Fruit fly (Drosophila melanogaster) whole organism, wandering third instar larva: Measurements from ENCODE around the gene CG31793.

Experiments used
- Abd-B ChIP-seq: fragments of >200 bp; optimal IDR thresholded peaks from 2 replicates; lab custom pipeline; 2017; ENCODE audit warnings: missing biosample characterization, missing genetic modification characterization
- CG32264 ChIP-seq: fragments of 200-800 bp; sonication (Bioruptor generic); optimal IDR thresholded peaks from 2 replicates; lab custom pipeline; 2016; ENCODE audit warnings: missing biosample characterization, missing genetic modification characterization
- CG9705 ChIP-seq: fragments of 200-800 bp; sonication (Bioruptor generic); optimal IDR thresholded peaks from 2 replicates; lab custom pipeline; 2018; ENCODE audit warnings: missing biosample characterization, mild to moderate bottlenecking, missing genetic modification characterization
- CrebA ChIP-seq: fragments of 200-800 bp; sonication (Bioruptor generic); optimal IDR thresholded peaks from 2 replicates; lab custom pipeline; 2016; ENCODE audit warnings: missing biosample characterization, mild to moderate bottlenecking, missing genetic modification characterization, borderline replicate concordance
- Dfd ChIP-seq: fragments of >200 bp; optimal IDR thresholded peaks from 2 replicates; lab custom pipeline; 2017; ENCODE audit warnings: missing biosample characterization, missing genetic modification characterization
- Dif ChIP-seq: fragments of 200-275, 200-300 bp; sonication (Bioruptor generic); optimal IDR thresholded peaks from 2 replicates; lab custom pipeline; 2018; ENCODE audit warnings: missing biosample characterization, missing genetic modification characterization; ENCODE audit not compliant: partially characterized antibody
- GATAd ChIP-seq: sonication (Bioruptor generic); optimal IDR thresholded peaks from 2 replicates; lab custom pipeline; 2016; ENCODE audit warnings: missing biosample characterization, missing genetic modification characterization
- HLH106 ChIP-seq: fragments of 200-800 bp; optimal IDR thresholded peaks from 3 replicates; lab custom pipeline; 2019; ENCODE audit warnings: missing biosample characterization, mild to moderate bottlenecking, missing genetic modification characterization, moderate library complexity
- Hnf4 ChIP-seq: fragments of 200-800 bp; sonication (Bioruptor generic); optimal IDR thresholded peaks from 2 replicates; lab custom pipeline; 2016; ENCODE audit warnings: missing biosample characterization, mild to moderate bottlenecking, missing genetic modification characterization
- Hr78 ChIP-seq: fragments of >200 bp; optimal IDR thresholded peaks from 2 replicates; lab custom pipeline; 2017; ENCODE audit warnings: missing biosample characterization, missing genetic modification characterization
- Hr83 ChIP-seq: fragments of 200-300 bp; sonication (Bioruptor generic); optimal IDR thresholded peaks from 2 replicates; lab custom pipeline; 2016; ENCODE audit warnings: missing biosample characterization, mild to moderate bottlenecking, missing genetic modification characterization, moderate library complexity; ENCODE audit not compliant: poor library complexity, severe bottlenecking
- Jra ChIP-seq: sonication (Bioruptor generic); optimal IDR thresholded peaks from 2 replicates; lab custom pipeline; 2016; ENCODE audit warnings: missing biosample characterization, missing genetic modification characterization
- Mio ChIP-seq: sonication (Bioruptor generic); optimal IDR thresholded peaks from 2 replicates; lab custom pipeline; 2016; ENCODE audit warnings: missing biosample characterization, missing genetic modification characterization
- Myc ChIP-seq: fragments of >200 bp; optimal IDR thresholded peaks from 2 replicates; lab custom pipeline; 2017
- N ChIP-seq: fragments of >200 bp; optimal IDR thresholded peaks from 2 replicates; lab custom pipeline; 2018; ENCODE audit warnings: missing biosample characterization, missing external identifiers, missing genetic modification characterization
- OdsH ChIP-seq: fragments of 200-800 bp; sonication (Bioruptor generic); optimal IDR thresholded peaks from 2 replicates; lab custom pipeline; 2016; ENCODE audit warnings: missing biosample characterization, mild to moderate bottlenecking, missing genetic modification characterization
- Rel ChIP-seq, 2 experiments: fragments of 200-800 bp; sonication (Bioruptor generic) in 1 of 2; optimal IDR thresholded peaks; 2 replicates in 1 of 2; 3 replicates in 1 of 2; lab custom pipeline; 2016 to 2019; ENCODE audit warnings: mild to moderate bottlenecking in 2 of 2, missing biosample characterization in 2 of 2, missing genetic modification characterization in 2 of 2, moderate library complexity in 1 of 2
- Sp1 ChIP-seq: fragments of 200-800 bp; sonication (Bioruptor generic); optimal IDR thresholded peaks from 3 replicates; lab custom pipeline; 2019; ENCODE audit warnings: missing biosample characterization, mild to moderate bottlenecking, missing genetic modification characterization, moderate library complexity
- Vsx2 ChIP-seq: fragments of 200-300, 225-300 bp; sonication (Bioruptor generic); optimal IDR thresholded peaks from 2 replicates; lab custom pipeline; 2018; ENCODE audit warnings: missing biosample characterization, missing genetic modification characterization; ENCODE audit not compliant: partially characterized antibody
- br ChIP-seq: fragments of 200-800 bp; sonication (Bioruptor generic); optimal IDR thresholded peaks from 2 replicates; lab custom pipeline; 2016; ENCODE audit warnings: missing biosample characterization, missing genetic modification characterization
- brk ChIP-seq: fragments of 200-800 bp; sonication (Bioruptor generic); optimal IDR thresholded peaks from 2 replicates; lab custom pipeline; 2016; ENCODE audit warnings: missing biosample characterization, mild to moderate bottlenecking, missing genetic modification characterization
- dl ChIP-seq, 2 experiments: fragments of 175-275, 200-275 bp in 1 of 2; fragments of 200-275 bp in 1 of 2; sonication (Bioruptor generic); optimal IDR thresholded peaks; lab custom pipeline; 2018; ENCODE audit warnings: mild to moderate bottlenecking in 2 of 2, missing biosample characterization in 2 of 2, missing genetic modification characterization in 2 of 2, moderate library complexity in 2 of 2; ENCODE audit not compliant: partially characterized antibody in 2 of 2, insufficient read depth in 1 of 2
- dmrt93B ChIP-seq: fragments of 200-800 bp; sonication (Bioruptor generic); optimal IDR thresholded peaks from 2 replicates; lab custom pipeline; 2018; ENCODE audit warnings: missing biosample characterization, mild to moderate bottlenecking, missing genetic modification characterization
- dsf ChIP-seq: sonication (Bioruptor generic); optimal IDR thresholded peaks from 2 replicates; lab custom pipeline; 2016; ENCODE audit warnings: missing biosample characterization, missing genetic modification characterization, borderline replicate concordance
- ey ChIP-seq: fragments of 200-800 bp; sonication (Bioruptor generic); optimal IDR thresholded peaks from 2 replicates; lab custom pipeline; 2016; ENCODE audit warnings: missing biosample characterization, missing genetic modification characterization
- foxo ChIP-seq, 2 experiments: fragments of 200-800 bp; sonication (Bioruptor generic); optimal IDR thresholded peaks; 2 replicates in 1 of 2; 3 replicates in 1 of 2; lab custom pipeline; 2016 to 2017; ENCODE audit warnings: missing biosample characterization in 2 of 2, missing genetic modification characterization in 2 of 2
- fru ChIP-seq: fragments of 200-800 bp; sonication (Bioruptor generic); optimal IDR thresholded peaks from 3 replicates; lab custom pipeline; 2016; ENCODE audit warnings: missing biosample characterization, mild to moderate bottlenecking, missing genetic modification characterization
- h ChIP-seq: fragments of 200-800 bp; sonication (Bioruptor generic); optimal IDR thresholded peaks from 3 replicates; lab custom pipeline; 2016; ENCODE audit warnings: missing biosample characterization, mild to moderate bottlenecking, missing genetic modification characterization
- jim ChIP-seq: fragments of 175-275, 200-325 bp; sonication (Bioruptor generic); optimal IDR thresholded peaks from 2 replicates; lab custom pipeline; 2016; ENCODE audit warnings: missing biosample characterization, mild to moderate bottlenecking, missing genetic modification characterization
- lola ChIP-seq: fragments of >200 bp; optimal IDR thresholded peaks from 2 replicates; lab custom pipeline; 2017; ENCODE audit warnings: missing biosample characterization, missing genetic modification characterization
- pan ChIP-seq: fragments of >200 bp; optimal IDR thresholded peaks from 2 replicates; lab custom pipeline; 2017
- psq ChIP-seq: fragments of 200-800 bp; sonication (Bioruptor generic); optimal IDR thresholded peaks from 3 replicates; lab custom pipeline; 2017; ENCODE audit warnings: missing biosample characterization, mild to moderate bottlenecking, missing genetic modification characterization, moderate library complexity
- rgr ChIP-seq: fragments of 200-800 bp; sonication (Bioruptor generic); optimal IDR thresholded peaks from 3 replicates; lab custom pipeline; 2016; ENCODE audit warnings: missing biosample characterization, mild to moderate bottlenecking, missing genetic modification characterization
- sage ChIP-seq: fragments of 200-800 bp; sonication (Bioruptor generic); optimal IDR thresholded peaks from 2 replicates; lab custom pipeline; 2016; ENCODE audit warnings: missing biosample characterization, mild to moderate bottlenecking, missing genetic modification characterization
- sv ChIP-seq: fragments of 200-800 bp; sonication (Bioruptor generic); optimal IDR thresholded peaks from 3 replicates; lab custom pipeline; 2016; ENCODE audit warnings: missing biosample characterization, missing genetic modification characterization
- tai ChIP-seq: sonication (Bioruptor generic); optimal IDR thresholded peaks from 2 replicates; lab custom pipeline; 2016; ENCODE audit warnings: missing biosample characterization, missing genetic modification characterization
- usp ChIP-seq: fragments of >200 bp; optimal IDR thresholded peaks from 2 replicates; lab custom pipeline; 2017; ENCODE audit warnings: missing biosample characterization, missing genetic modification characterization
- woc ChIP-seq: sonication (Bioruptor generic); optimal IDR thresholded peaks from 2 replicates; lab custom pipeline; 2016; ENCODE audit warnings: missing biosample characterization, mild to moderate bottlenecking, missing genetic modification characterization

The CG31793 gene

dm6 chr2L:18985201-18986124, 17.7 kb upstream of the CG31793 start:
- TF ChIP-seq Abd-B (GFP tag; lab: Kevin White, UChicago) (no peak), Dif (GFP tag; lab: Kevin White, UChicago) (no peak), OdsH (peak; percentile 22), Jra (no peak), dsf (GFP tag; lab: Kevin White, UChicago) (no peak), foxo (GFP tag; optimal IDR thresholded peaks at IDR 0.05; lab: Kevin White, UChicago) (peak in 1 of 2 experiments; percentile 30), br (peak; percentile 8), Hnf4 (GFP tag; lab: Kevin White, UChicago) (no peak), Rel (GFP tag; optimal IDR thresholded peaks at IDR 0.05; lab: Kevin White, UChicago) (no peak), Rel (tag; optimal IDR thresholded peaks at IDR 0.05; lab: Kevin White, UChicago) (no peak), CrebA (no peak), CG9705 (GFP tag; lab: Kevin White, UChicago) (no peak), ey (GFP tag; lab: Kevin White, UChicago) (no peak), brk (GFP tag; lab: Kevin White, UChicago) (no peak), GATAd (GFP tag; lab: Kevin White, UChicago) (no peak), Dfd (GFP tag; lab: Kevin White, UChicago) (no peak), psq (GFP tag; lab: Kevin White, UChicago) (no peak), sv (GFP tag; lab: Kevin White, UChicago) (no peak), Vsx2 (GFP tag; lab: Kevin White, UChicago) (no peak), dl (GFP tag; optimal IDR thresholded peaks at IDR 0.05; lab: Kevin White, UChicago; ENCODE audit: insufficient read depth in 1 of 2, partially characterized antibody in 2 of 2) (no peak), tai (GFP tag; lab: Kevin White, UChicago) (no peak), Mio (GFP tag; lab: Kevin White, UChicago) (no peak), rgr (GFP tag; lab: Kevin White, UChicago) (no peak), N (GFP tag; lab: Kevin White, UChicago) (no peak), sage (GFP tag; lab: Kevin White, UChicago) (no peak), Hr83 (GFP tag; lab: Kevin White, UChicago) (no peak), CG32264 (GFP tag; lab: Kevin White, UChicago) (no peak), usp (no peak), pan (no peak), woc (GFP tag; lab: Kevin White, UChicago) (no peak), lola (no peak), fru (GFP tag; lab: Kevin White, UChicago) (peak; percentile 20), Hr78 (no peak), Myc (no peak), Sp1 (GFP tag; lab: Kevin White, UChicago) (no peak), HLH106 (tag; lab: Kevin White, UChicago) (peak; percentile 42), h (GFP tag; lab: Kevin White, UChicago) (peak; percentile 32), dmrt93B (GFP tag; lab: Kevin White, UChicago) (no peak), jim (GFP tag; lab: Kevin White, UChicago) (no peak)

dm6 chr2L:18986125-18986498, 17.1 kb upstream of the CG31793 start:
- TF ChIP-seq sv (GFP tag; lab: Kevin White, UChicago): no peak
- TF ChIP-seq Hr83 (GFP tag; lab: Kevin White, UChicago): no peak
- TF ChIP-seq ey (GFP tag; lab: Kevin White, UChicago): no peak
- TF ChIP-seq pan: no peak
- no peak for TF ChIP-seq N (GFP tag; lab: Kevin White, UChicago)
- TF ChIP-seq foxo (GFP tag; optimal IDR thresholded peaks at IDR 0.05; lab: Kevin White, UChicago): no peak
- TF ChIP-seq usp: no peak
- no peak for TF ChIP-seq Myc
- no peak for TF ChIP-seq h (GFP tag; lab: Kevin White, UChicago)
- no peak for TF ChIP-seq Dif (GFP tag; lab: Kevin White, UChicago)
- no peak for TF ChIP-seq brk (GFP tag; lab: Kevin White, UChicago)
- TF ChIP-seq tai (GFP tag; lab: Kevin White, UChicago): no peak
- no peak for TF ChIP-seq dl (GFP tag; optimal IDR thresholded peaks at IDR 0.05; lab: Kevin White, UChicago; ENCODE audit: insufficient read depth in 1 of 2, partially characterized antibody in 2 of 2)
